Fruit fly (Drosophila melanogaster) whole organism, embryonic: Measurements from ENCODE around the gene sif.
A peak's percentile ranks its signal among the peaks of the same experiment; 100 is the strongest.

Experiments used
- Antp ChIP-seq: fragments of 200-800 bp; sonication (Bioruptor generic); optimal IDR thresholded peaks from 3 replicates; lab custom pipeline; 2016; ENCODE audit warnings: missing biosample characterization, missing genetic modification characterization
- Atf6 ChIP-seq: fragments of 200-800 bp; sonication (Bioruptor generic); IDR thresholded peaks from 2 replicates; pipeline ENCODE4 v1.3.6; 2022; ENCODE audit warnings: missing biosample characterization, missing genetic modification characterization
- Blimp-1 ChIP-seq: fragments of 200-800 bp; sonication (Bioruptor generic); optimal IDR thresholded peaks from 3 replicates; lab custom pipeline; 2018; ENCODE audit warnings: missing biosample characterization, missing genetic modification characterization, mild to moderate bottlenecking, moderate library complexity, missing genetic modification reagents
- CG10366 ChIP-seq: fragments of 200-800 bp; sonication (Bioruptor generic); IDR thresholded peaks from 2 replicates; pipeline ENCODE4 v1.3.6; 2022; ENCODE audit warnings: missing biosample characterization, missing genetic modification characterization
- CG11456 ChIP-seq: fragments of 200-800 bp; sonication (Bioruptor generic); IDR thresholded peaks from 3 replicates; pipeline ENCODE4 v1.3.6; 2022; ENCODE audit warnings: missing biosample characterization, missing genetic modification characterization
- CG14050 ChIP-seq: fragments of 200-800 bp; sonication (Bioruptor generic); IDR thresholded peaks from 3 replicates; pipeline ENCODE4 v1.3.6; 2022; ENCODE audit warnings: missing biosample characterization, missing genetic modification characterization
- CG17829 ChIP-seq: fragments of 200-800 bp; optimal IDR thresholded peaks from 2 replicates; lab custom pipeline; 2019; ENCODE audit warnings: missing biosample characterization, mild to moderate bottlenecking, missing genetic modification characterization, moderate library complexity
- CG18476 ChIP-seq: fragments of 200-800 bp; sonication (Bioruptor generic); optimal IDR thresholded peaks from 2 replicates; lab custom pipeline; 2016; ENCODE audit warnings: missing biosample characterization, mild to moderate bottlenecking, missing genetic modification characterization
- CG18619 ChIP-seq: fragments of 200-800 bp; sonication (Bioruptor generic); optimal IDR thresholded peaks from 3 replicates; lab custom pipeline; 2017; ENCODE audit warnings: missing biosample characterization, mild to moderate bottlenecking, missing genetic modification characterization
- CG2120 ChIP-seq: fragments of 200-800 bp; sonication (Bioruptor generic); optimal IDR thresholded peaks from 3 replicates; lab custom pipeline; 2016; ENCODE audit warnings: missing biosample characterization, missing genetic modification characterization
- CG2129 ChIP-seq: fragments of 200-800 bp; sonication (Bioruptor generic); IDR thresholded peaks from 2 replicates; pipeline ENCODE4 v1.3.6; 2022; ENCODE audit warnings: missing biosample characterization, missing genetic modification characterization; ENCODE audit not compliant: partially characterized antibody
- CG30431 ChIP-seq: fragments of 200-800 bp; sonication (Bioruptor generic); optimal IDR thresholded peaks from 2 replicates; lab custom pipeline; 2017; ENCODE audit warnings: missing biosample characterization, missing genetic modification characterization
- CG31441 ChIP-seq: fragments of 200-800 bp; sonication (Bioruptor generic); IDR thresholded peaks from 2 replicates; pipeline ENCODE4 v1.3.6; 2022; ENCODE audit warnings: missing biosample characterization, missing genetic modification characterization
- CG34376 ChIP-seq: fragments of 200-800 bp; sonication (Bioruptor generic); optimal IDR thresholded peaks from 2 replicates; lab custom pipeline; 2018; ENCODE audit warnings: missing biosample characterization, mild to moderate bottlenecking, missing genetic modification characterization
- CG4328 ChIP-seq: fragments of 200-800 bp; sonication (Bioruptor generic); optimal IDR thresholded peaks from 3 replicates; lab custom pipeline; 2017; ENCODE audit warnings: missing biosample characterization, missing genetic modification reagents, missing genetic modification characterization
- CG5180 ChIP-seq: fragments of 200-800 bp; sonication (Bioruptor generic); optimal IDR thresholded peaks from 3 replicates; lab custom pipeline; 2017; ENCODE audit warnings: missing biosample characterization, missing genetic modification characterization, mild to moderate bottlenecking, moderate library complexity, missing genetic modification reagents
- CG6765 ChIP-seq: fragments of 200-800 bp; sonication (Bioruptor generic); optimal IDR thresholded peaks from 3 replicates; lab custom pipeline; 2017; ENCODE audit warnings: missing biosample characterization, mild to moderate bottlenecking, missing genetic modification characterization
- D19B ChIP-seq: fragments of 200-800 bp; sonication (Bioruptor generic); optimal IDR thresholded peaks from 2 replicates; lab custom pipeline; 2017; ENCODE audit warnings: missing biosample characterization, mild to moderate bottlenecking, missing genetic modification characterization
- Deaf1 ChIP-seq: fragments of 200-800 bp; optimal IDR thresholded peaks from 3 replicates; lab custom pipeline; 2019; ENCODE audit warnings: missing biosample characterization, mild to moderate bottlenecking, missing genetic modification characterization, moderate library complexity
- Dll ChIP-seq: fragments of 200-800 bp; sonication (Bioruptor generic); IDR thresholded peaks from 4 replicates; pipeline ENCODE4 v1.3.6; 2022; ENCODE audit warnings: missing biosample characterization, missing genetic modification characterization; ENCODE audit not compliant: partially characterized antibody
- E2f2 ChIP-seq: fragments of 200-800 bp; sonication (Bioruptor generic); IDR thresholded peaks from 2 replicates; pipeline ENCODE4 v1.3.6; 2022; ENCODE audit warnings: missing biosample characterization, missing genetic modification characterization
- Eip74EF ChIP-seq, 2 experiments: fragments of 200-800 bp in 1 of 2; fragments of >200 bp in 1 of 2; sonication (Bioruptor generic) in 1 of 2; optimal IDR thresholded peaks; 2 replicates each; lab custom pipeline; 2017 to 2019; ENCODE audit warnings: missing biosample characterization in 2 of 2, missing genetic modification characterization in 2 of 2, mild to moderate bottlenecking in 1 of 2, moderate library complexity in 1 of 2
- Ets65A ChIP-seq: fragments of 200-800 bp; sonication (Bioruptor generic); peaks from one replicate; lab custom pipeline; 2016; ENCODE audit warnings: missing biosample characterization, missing genetic modification characterization
- HLHmδ ChIP-seq: fragments of 200-800 bp; sonication (Bioruptor generic); optimal IDR thresholded peaks from 2 replicates; lab custom pipeline; 2018; ENCODE audit warnings: missing biosample characterization, mild to moderate bottlenecking, missing genetic modification characterization, moderate library complexity
- Hr51 ChIP-seq, 2 experiments: fragments of 200-800 bp; sonication (Bioruptor generic); optimal IDR thresholded peaks; 2 replicates in 1 of 2; 3 replicates in 1 of 2; lab custom pipeline; 2016 to 2018; ENCODE audit warnings: missing biosample characterization in 2 of 2, missing genetic modification characterization in 2 of 2, mild to moderate bottlenecking in 1 of 2, moderate library complexity in 1 of 2
- Myb ChIP-seq: fragments of 200-800 bp; sonication (Bioruptor generic); optimal IDR thresholded peaks from 2 replicates; lab custom pipeline; 2016; ENCODE audit warnings: missing biosample characterization, missing genetic modification characterization
- NC2α ChIP-seq: fragments of 200-800 bp; sonication (Bioruptor generic); optimal IDR thresholded peaks from 2 replicates; lab custom pipeline; 2016; ENCODE audit warnings: missing biosample characterization, missing genetic modification characterization
- NC2β ChIP-seq: fragments of 200-800 bp; sonication (Bioruptor generic); optimal IDR thresholded peaks from 2 replicates; lab custom pipeline; 2016; ENCODE audit warnings: missing biosample characterization, missing genetic modification characterization
- Spps ChIP-seq: fragments of 200-800 bp; sonication (Bioruptor generic); optimal IDR thresholded peaks from 2 replicates; lab custom pipeline; 2018; ENCODE audit warnings: missing biosample characterization, mild to moderate bottlenecking, missing genetic modification characterization
- ash1 ChIP-seq: fragments of 200-800 bp; sonication (Bioruptor generic); optimal IDR thresholded peaks from 2 replicates; lab custom pipeline; 2018; ENCODE audit warnings: missing biosample characterization, mild to moderate bottlenecking, missing genetic modification characterization
- cas ChIP-seq: fragments of 200-800 bp; sonication (Bioruptor generic); IDR thresholded peaks from 2 replicates; pipeline ENCODE4 v1.3.6; 2022; ENCODE audit warnings: missing biosample characterization, missing genetic modification characterization
- chinmo ChIP-seq: fragments of 200-800 bp; sonication (Bioruptor generic); IDR thresholded peaks from 4 replicates; pipeline ENCODE4 v1.3.6; 2022; ENCODE audit warnings: missing biosample characterization, missing genetic modification characterization; ENCODE audit not compliant: partially characterized antibody
- corto ChIP-seq: fragments of 200-800 bp; sonication (Bioruptor generic); optimal IDR thresholded peaks from 2 replicates; lab custom pipeline; 2016; ENCODE audit warnings: missing biosample characterization, mild to moderate bottlenecking, missing genetic modification characterization, moderate library complexity
- exex ChIP-seq: fragments of 200-800 bp; sonication (Bioruptor generic); optimal IDR thresholded peaks from 4 replicates; lab custom pipeline; 2018; ENCODE audit warnings: missing biosample characterization, mild to moderate bottlenecking, missing genetic modification characterization, moderate library complexity
- gro ChIP-seq: fragments of 200-800 bp; sonication (Bioruptor generic); optimal IDR thresholded peaks from 2 replicates; lab custom pipeline; 2016; ENCODE audit warnings: missing biosample characterization, missing genetic modification characterization
- ham ChIP-seq: fragments of 200-800 bp; sonication (Bioruptor generic); IDR thresholded peaks from 2 replicates; pipeline ENCODE4 v1.3.6; 2022; ENCODE audit warnings: missing biosample characterization, missing genetic modification characterization
- inv ChIP-seq: fragments of 200-800 bp; sonication (Bioruptor generic); IDR thresholded peaks from 2 replicates; pipeline ENCODE4 v1.3.6; 2022; ENCODE audit warnings: missing biosample characterization, missing genetic modification characterization; ENCODE audit not compliant: partially characterized antibody
- luna ChIP-seq: fragments of 200-800 bp; sonication (Bioruptor generic); optimal IDR thresholded peaks from 2 replicates; lab custom pipeline; 2016; ENCODE audit warnings: missing biosample characterization, missing genetic modification characterization
- oc ChIP-seq: fragments of 200-800 bp; sonication (Bioruptor generic); optimal IDR thresholded peaks from 2 replicates; lab custom pipeline; 2018; ENCODE audit warnings: missing biosample characterization, mild to moderate bottlenecking, missing genetic modification characterization, moderate library complexity
- pfk ChIP-seq: fragments of 200-800 bp; sonication (Bioruptor generic); optimal IDR thresholded peaks from 2 replicates; lab custom pipeline; 2018; ENCODE audit warnings: missing biosample characterization, mild to moderate bottlenecking, missing genetic modification characterization, moderate library complexity
- pho ChIP-seq: fragments of 200-800 bp; sonication (Bioruptor generic); optimal IDR thresholded peaks from 2 replicates; lab custom pipeline; 2016; ENCODE audit warnings: missing biosample characterization, missing genetic modification characterization
- phol ChIP-seq: fragments of 200-800 bp; sonication (Bioruptor generic); optimal IDR thresholded peaks from 3 replicates; lab custom pipeline; 2018; ENCODE audit warnings: missing biosample characterization, mild to moderate bottlenecking, missing genetic modification characterization, moderate library complexity
- row ChIP-seq: fragments of 200-800 bp; sonication (Bioruptor generic); IDR thresholded peaks from 3 replicates; pipeline ENCODE4 v1.3.6; 2022; ENCODE audit warnings: missing biosample characterization, missing genetic modification characterization
- sd ChIP-seq: fragments of 200-800 bp; sonication (Bioruptor generic); optimal IDR thresholded peaks from 3 replicates; lab custom pipeline; 2018; ENCODE audit warnings: missing biosample characterization, mild to moderate bottlenecking, missing genetic modification characterization, moderate library complexity
- trh ChIP-seq: fragments of 200-800 bp; sonication (Bioruptor generic); optimal IDR thresholded peaks from 2 replicates; lab custom pipeline; 2016; ENCODE audit warnings: missing biosample characterization, missing genetic modification characterization
- usp ChIP-seq: fragments of >200 bp; optimal IDR thresholded peaks from 2 replicates; lab custom pipeline; 2017; ENCODE audit warnings: missing biosample characterization, missing genetic modification characterization
- vfl ChIP-seq: fragments of 200-800 bp; sonication (Bioruptor generic); optimal IDR thresholded peaks from 2 replicates; lab custom pipeline; 2016; ENCODE audit warnings: missing biosample characterization, missing genetic modification characterization
- wor ChIP-seq: fragments of 200-800 bp; sonication (Bioruptor generic); IDR thresholded peaks from 2 replicates; pipeline ENCODE4 v1.3.6; 2022; ENCODE audit warnings: missing biosample characterization, missing genetic modification characterization

sif gene

DNA sequence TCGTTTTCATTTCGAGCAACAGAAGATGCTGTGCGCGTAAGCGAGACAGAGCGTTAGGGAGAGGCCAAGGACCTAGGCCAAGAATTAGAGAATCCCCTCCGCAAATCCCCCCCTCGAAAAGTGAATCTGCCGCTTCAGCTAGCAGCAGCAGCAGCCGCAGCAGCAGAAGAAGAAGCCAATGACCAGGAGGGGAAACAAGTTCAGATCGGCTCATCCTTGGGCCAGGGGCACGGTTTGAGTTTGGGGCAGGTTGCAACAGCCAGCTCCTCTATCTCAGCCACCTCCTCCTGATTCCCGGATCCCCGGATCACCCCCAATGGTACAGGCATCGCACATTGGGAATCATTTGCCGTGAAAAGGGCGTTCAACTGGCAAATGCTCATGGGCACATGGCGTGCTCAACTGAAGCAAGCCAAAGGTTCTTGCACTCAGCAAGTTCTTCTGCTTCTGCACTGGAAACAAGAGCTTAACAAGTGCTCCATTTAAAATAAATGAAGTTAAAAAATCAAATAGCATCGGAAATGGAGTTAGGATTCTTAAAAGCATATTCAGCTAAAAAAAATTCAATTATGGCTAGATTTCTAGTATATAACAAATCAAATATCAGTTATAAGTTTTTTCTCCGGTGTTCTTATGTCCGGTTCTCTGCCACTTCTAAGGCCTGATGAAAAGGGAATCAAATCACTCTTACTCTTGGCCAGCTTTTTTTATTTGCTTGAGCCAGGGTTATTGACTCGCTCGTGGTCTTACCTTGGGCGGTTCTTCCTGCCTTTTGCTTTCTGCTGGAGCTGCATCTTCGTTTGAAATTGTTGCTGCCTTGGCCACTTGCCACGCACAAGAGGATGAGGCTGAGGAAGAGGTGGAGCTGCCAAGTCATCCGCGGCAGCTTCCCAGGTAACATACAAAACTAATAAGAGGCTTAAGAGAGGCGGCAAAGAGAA, 24.2 kb upstream of the sif start (continued):
- TF ChIP-seq CG11456 (GFP tag; lab: Robert Waterston, UW) (no peak), Myb (no peak), CG4328 (GFP tag; lab: Kevin White, UChicago) (no peak), phol (tag; lab: Kevin White, UChicago) (peak; percentile 9), CG34376 (GFP tag; lab: Kevin White, UChicago) (no peak), Hr51 (GFP tag; optimal IDR thresholded peaks at IDR 0.05; lab: Kevin White, UChicago) (no peak), Spps (tag; lab: Kevin White, UChicago) (peak; percentile 21), CG18476 (GFP tag; lab: Kevin White, UChicago) (no peak), pho (GFP tag; lab: Kevin White, UChicago) (no peak), luna (no peak), trh (GFP tag; lab: Kevin White, UChicago) (no peak), ash1 (GFP tag; lab: Kevin White, UChicago) (no peak), exex (tag; lab: Kevin White, UChicago) (no peak), gro (GFP tag; lab: Kevin White, UChicago) (no peak), CG6765 (no peak), CG30431 (GFP tag; lab: Kevin White, UChicago) (no peak), oc (no peak), ham (GFP tag; lab: Robert Waterston, UW) (no peak), Blimp-1 (GFP tag; lab: Kevin White, UChicago) (peak; percentile 94), CG2120 (GFP tag; lab: Kevin White, UChicago) (no peak), Atf6 (GFP tag; lab: Robert Waterston, UW) (no peak), CG5180 (GFP tag; lab: Kevin White, UChicago) (no peak), Ets65A (GFP tag; lab: Kevin White, UChicago) (peak; percentile 86), E2f2 (GFP tag; lab: Robert Waterston, UW) (no peak), usp (GFP tag; lab: Kevin White, UChicago) (no peak), vfl (GFP tag; lab: Kevin White, UChicago) (no peak), CG31441 (GFP tag; lab: Robert Waterston, UW) (0 out of 2 replicates have a peak, but pooled peaks have one; percentile 9), cas (no peak), CG17829 (tag; lab: Kevin White, UChicago) (peak; percentile 15), sd (no peak), Deaf1 (tag; lab: Kevin White, UChicago) (no peak)

DNA sequence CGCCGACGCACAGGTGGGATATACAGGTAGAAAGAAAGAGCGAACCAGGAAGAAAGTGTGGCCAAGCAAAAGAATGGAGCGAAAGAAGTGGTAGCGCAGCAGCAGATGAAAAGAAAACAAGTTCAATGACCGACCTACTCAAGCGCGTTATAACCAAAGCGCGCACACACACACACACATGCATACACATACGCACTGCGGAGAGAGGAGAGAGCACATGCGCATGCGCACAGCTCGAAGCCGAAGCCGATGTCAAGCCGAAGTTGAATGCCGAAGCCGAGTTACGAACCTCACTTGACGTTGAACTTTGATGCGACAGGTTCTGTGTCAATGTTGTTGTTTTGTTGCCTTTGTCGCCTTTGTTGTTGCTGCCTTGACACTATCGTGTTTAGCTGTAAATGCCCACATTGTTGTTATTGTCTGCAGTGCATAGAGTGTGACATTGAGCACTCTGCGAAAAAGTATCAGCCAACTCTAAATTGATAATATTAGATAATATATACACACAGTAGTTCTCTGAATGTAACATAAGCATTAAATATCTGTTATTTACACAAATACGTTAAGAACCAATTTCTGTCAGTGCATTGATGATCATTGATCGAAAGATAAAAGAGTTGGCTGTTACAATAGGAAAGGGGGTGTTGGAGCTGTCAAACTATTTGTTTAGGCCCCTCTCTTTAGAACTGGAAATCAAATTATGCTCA, 23.4 kb upstream of the sif start:
- TF ChIP-seq Antp (GFP tag; lab: Kevin White, UChicago) (no peak), Dll (GFP tag; lab: Robert Waterston, UW) (peak; percentile 32; the same call in 1 of the 4 replicates), CG2129 (no peak), wor (GFP tag; lab: Robert Waterston, UW) (no peak), HLHmδ (peak; percentile 39), Ets65A (GFP tag; lab: Kevin White, UChicago) (peak; percentile 87), NC2β (GFP tag; lab: Kevin White, UChicago) (no peak), pfk (GFP tag; lab: Kevin White, UChicago) (no peak), CG10366 (GFP tag; lab: Robert Waterston, UW) (no peak), inv (GFP tag; lab: Robert Waterston, UW) (no peak), D19B (GFP tag; lab: Kevin White, UChicago) (no peak), corto (GFP tag; lab: Kevin White, UChicago) (no peak), chinmo (GFP tag; lab: Robert Waterston, UW) (peak; percentile 92; the same call in 3 of the 4 replicates), CG14050 (GFP tag; lab: Robert Waterston, UW) (no peak), Eip74EF (GFP tag; optimal IDR thresholded peaks at IDR 0.05; lab: Kevin White, UChicago) (peak in 1 of 2 experiments; percentile 13), CG18619 (GFP tag; lab: Kevin White, UChicago) (no peak), NC2α (GFP tag; lab: Kevin White, UChicago) (no peak), row (GFP tag; lab: Robert Waterston, UW) (peak; percentile 21; the same call in 1 of the 3 replicates)
